Worm (Caenorhabditis elegans) whole organism, young adult: ENCODE measurements around the gene ubq-1.
A peak's percentile ranks its signal among the peaks of the same experiment; 100 is the strongest.

Source experiments
- B0035.1 ChIP-seq: sonication (generic microtip); optimal IDR thresholded peaks from 2 replicates; lab custom pipeline; 2016; ENCODE audit warnings: missing genetic modification characterization, mild to moderate bottlenecking, missing compliant biosample characterization, missing genotype, missing genetic modification reagents
- F23B12.7 ChIP-seq: sonication (generic microtip); optimal IDR thresholded peaks from 2 replicates; lab custom pipeline; 2017; ENCODE audit warnings: missing genetic modification characterization, mild to moderate bottlenecking, missing compliant biosample characterization, antibody characterized with exemption, moderate library complexity; ENCODE audit not compliant: insufficient read depth
- F39B2.1 ChIP-seq: fragments of 200-800 bp; sonication (Bioruptor generic); IDR thresholded peaks from 2 replicates; pipeline ENCODE4 v1.3.6; 2022; ENCODE audit warnings: missing genetic modification reagents, missing genetic modification characterization, missing compliant biosample characterization
- F52B5.7 ChIP-seq: sonication (generic microtip); optimal IDR thresholded peaks from 2 replicates; lab custom pipeline; 2016; ENCODE audit warnings: mild to moderate bottlenecking, missing genetic modification characterization, missing compliant biosample characterization
- F55B11.4 ChIP-seq: sonication (generic microtip); optimal IDR thresholded peaks from 2 replicates; lab custom pipeline; 2016; ENCODE audit warnings: missing compliant biosample characterization, missing genetic modification characterization, borderline replicate concordance; ENCODE audit not compliant: insufficient read depth
- K11D2.4 ChIP-seq: fragments of 200-800 bp; sonication (Bioruptor generic); IDR thresholded peaks from 2 replicates; pipeline ENCODE4 v1.3.6; 2022; ENCODE audit warnings: missing genetic modification reagents, missing genetic modification characterization, missing compliant biosample characterization
- Y53F4B.3 ChIP-seq: fragments of 200-800 bp; sonication (Bioruptor generic); IDR thresholded peaks from 2 replicates; pipeline ENCODE4 v1.3.6; 2022; ENCODE audit warnings: missing genetic modification reagents, missing genetic modification characterization, missing compliant biosample characterization
- Y53G8AR.9 ChIP-seq: fragments of 200-800 bp; sonication (Bioruptor generic); conservative IDR thresholded peaks from 2 replicates; pipeline ENCODE4 v1.3.6; 2022; ENCODE audit warnings: missing genetic modification reagents, missing genetic modification characterization, missing compliant biosample characterization
- ama-1 ChIP-seq, 3 experiments: fragments of 150-350 bp in 1 of 3; sonication (generic microtip) in 2 of 3; optimal IDR thresholded peaks; 2 replicates each; lab custom pipeline; 2014 to 2018; ENCODE audit warnings: missing biosample characterization in 2 of 3, missing genetic modification characterization in 2 of 3, missing genetic modification reagents in 2 of 3
- aptf-3 ChIP-seq: fragments of 200-800 bp; sonication (Bioruptor generic); IDR thresholded peaks from 2 replicates; pipeline ENCODE4 v1.3.6; 2022; ENCODE audit warnings: missing genetic modification characterization, missing compliant biosample characterization
- atf-7 ChIP-seq: sonication (generic microtip); optimal IDR thresholded peaks from 2 replicates; lab custom pipeline; 2017; ENCODE audit warnings: mild to moderate bottlenecking, missing genetic modification characterization, missing compliant biosample characterization
- cebp-1 ChIP-seq, 2 experiments: fragments of 200-800 bp in 1 of 2; sonication (Bioruptor generic) in 1 of 2; sonication (generic microtip) in 1 of 2; IDR thresholded peaks in 1 of 2; optimal IDR thresholded peaks in 1 of 2; 2 replicates each; pipeline versions ENCODE4 v1.3.6 to Lab custom; 2017 to 2022; ENCODE audit warnings: missing compliant biosample characterization in 2 of 2, missing genetic modification characterization in 2 of 2, mild to moderate bottlenecking in 1 of 2, missing genetic modification reagents in 1 of 2, moderate library complexity in 1 of 2
- ceh-27 ChIP-seq: fragments of 200-800 bp; sonication (Bioruptor generic); optimal IDR thresholded peaks from 2 replicates; lab custom pipeline; 2018; ENCODE audit warnings: mild to moderate bottlenecking, missing genetic modification characterization, moderate library complexity, missing compliant biosample characterization
- ceh-58 ChIP-seq: fragments of 200-800 bp; sonication (Bioruptor generic); IDR thresholded peaks from 2 replicates; pipeline ENCODE4 v1.3.6; 2022; ENCODE audit warnings: missing genetic modification characterization, missing compliant biosample characterization
- ceh-79 ChIP-seq: sonication (generic microtip); optimal IDR thresholded peaks from 2 replicates; lab custom pipeline; 2017; ENCODE audit warnings: mild to moderate bottlenecking, missing genetic modification characterization, missing compliant biosample characterization
- egl-18 ChIP-seq: fragments of 200-800 bp; sonication (Bioruptor generic); IDR thresholded peaks from 2 replicates; pipeline ENCODE4 v1.3.6; 2022; ENCODE audit warnings: missing genetic modification reagents, missing genetic modification characterization, missing compliant biosample characterization
- egl-44 ChIP-seq: fragments of 200-800 bp; sonication (Bioruptor generic); IDR thresholded peaks from 2 replicates; pipeline ENCODE4 v1.3.6; 2022; ENCODE audit warnings: missing genetic modification reagents, missing genetic modification characterization, missing compliant biosample characterization
- ekl-4 ChIP-seq: fragments of 200-800 bp; sonication (Bioruptor generic); IDR thresholded peaks from 2 replicates; pipeline ENCODE4 v1.3.6; 2022; ENCODE audit warnings: missing genetic modification reagents, missing genetic modification characterization, missing compliant biosample characterization
- ets-4 ChIP-seq: fragments of 200-800 bp; sonication (Bioruptor generic); optimal IDR thresholded peaks from 2 replicates; lab custom pipeline; 2018; ENCODE audit warnings: mild to moderate bottlenecking, missing genetic modification characterization, missing compliant biosample characterization
- fkh-3 ChIP-seq: sonication (generic microtip); optimal IDR thresholded peaks from 2 replicates; lab custom pipeline; 2016; ENCODE audit warnings: mild to moderate bottlenecking, missing genetic modification characterization, missing compliant biosample characterization
- hlh-26 ChIP-seq: fragments of 200-800 bp; sonication (Bioruptor generic); conservative IDR thresholded peaks from 2 replicates; pipeline ENCODE4 v1.3.6; 2022; ENCODE audit warnings: missing genetic modification reagents, missing genetic modification characterization, missing compliant biosample characterization
- let-607 ChIP-seq, 2 experiments: fragments of 200-800 bp in 1 of 2; sonication (Bioruptor generic) in 1 of 2; sonication (generic microtip) in 1 of 2; optimal IDR thresholded peaks; 2 replicates each; lab custom pipeline; 2016 to 2018; ENCODE audit warnings: mild to moderate bottlenecking in 2 of 2, missing compliant biosample characterization in 2 of 2, missing genetic modification characterization in 2 of 2, moderate library complexity in 2 of 2, missing genotype in 1 of 2
- lin-26 ChIP-seq: fragments of 200-800 bp; sonication (Bioruptor generic); IDR thresholded peaks from 2 replicates; pipeline ENCODE4 v1.3.6; 2022; ENCODE audit warnings: missing genetic modification reagents, missing genetic modification characterization, missing compliant biosample characterization
- lin-35 ChIP-seq, 3 experiments: fragments of 150-350 bp in 2 of 3; sonication (generic microtip) in 1 of 3; optimal IDR thresholded peaks; 2 replicates each; lab custom pipeline; 2014 to 2018; ENCODE audit warnings: missing biosample characterization in 3 of 3, missing genetic modification characterization in 3 of 3, missing genetic modification reagents in 3 of 3
- lir-1 ChIP-seq: fragments of 200-800 bp; sonication (Bioruptor generic); conservative IDR thresholded peaks from 2 replicates; pipeline ENCODE4 v1.3.6; 2022; ENCODE audit warnings: missing genetic modification reagents, missing genetic modification characterization, missing compliant biosample characterization
- lsl-1 ChIP-seq: fragments of 200-800 bp; sonication (Bioruptor generic); optimal IDR thresholded peaks from 2 replicates; lab custom pipeline; 2018; ENCODE audit warnings: mild to moderate bottlenecking, missing genetic modification characterization, moderate library complexity, missing compliant biosample characterization
- madf-3 ChIP-seq: fragments of 200-800 bp; sonication (Bioruptor generic); IDR thresholded peaks from 2 replicates; pipeline ENCODE4 v1.3.6; 2022; ENCODE audit warnings: missing genetic modification reagents, missing genetic modification characterization, missing compliant biosample characterization
- mcd-1 ChIP-seq: fragments of 200-800 bp; sonication (Bioruptor generic); IDR thresholded peaks from 2 replicates; pipeline ENCODE4 v1.3.6; 2022; ENCODE audit warnings: missing genetic modification reagents, missing genetic modification characterization, missing compliant biosample characterization
- nfyb-1 ChIP-seq: fragments of 200-800 bp; sonication (Bioruptor generic); IDR thresholded peaks from 2 replicates; pipeline ENCODE4 v1.3.6; 2022; ENCODE audit warnings: missing genetic modification reagents, missing genetic modification characterization, missing compliant biosample characterization
- nhr-179 ChIP-seq: sonication (generic microtip); optimal IDR thresholded peaks from 2 replicates; lab custom pipeline; 2016; ENCODE audit warnings: mild to moderate bottlenecking, missing genetic modification characterization, missing compliant biosample characterization
- nhr-80 ChIP-seq: sonication (generic microtip); optimal IDR thresholded peaks from 2 replicates; lab custom pipeline; 2016; ENCODE audit warnings: missing genetic modification characterization, missing compliant biosample characterization
- rpc-1 ChIP-seq, 2 experiments: fragments of 150-350 bp in 1 of 2; sonication (generic microtip) in 1 of 2; optimal IDR thresholded peaks; 2 replicates each; lab custom pipeline; 2014 to 2018; ENCODE audit warnings: missing biosample characterization in 1 of 2, missing genetic modification characterization in 1 of 2, missing genetic modification reagents in 1 of 2, missing genotype in 1 of 2
- sea-2 ChIP-seq: fragments of 200-800 bp; sonication (Bioruptor generic); IDR thresholded peaks from 2 replicates; pipeline ENCODE4 v1.3.6; 2022; ENCODE audit warnings: missing genetic modification characterization, missing compliant biosample characterization
- snpc-1.1 ChIP-seq: sonication (generic microtip); optimal IDR thresholded peaks from 2 replicates; lab custom pipeline; 2017; ENCODE audit warnings: missing genetic modification characterization, mild to moderate bottlenecking, missing compliant biosample characterization, antibody characterized with exemption, moderate library complexity, missing genotype, missing genetic modification reagents; ENCODE audit not compliant: insufficient read depth
- sptf-2 ChIP-seq: fragments of 200-800 bp; sonication (Bioruptor generic); optimal IDR thresholded peaks from 2 replicates; lab custom pipeline; 2018; ENCODE audit warnings: mild to moderate bottlenecking, missing genetic modification characterization, missing compliant biosample characterization
- unc-62 ChIP-seq: fragments of 150-350 bp; optimal IDR thresholded peaks from 2 replicates; lab custom pipeline; 2014; ENCODE audit warnings: missing biosample characterization, missing genetic modification reagents, missing genetic modification characterization
- ztf-6 ChIP-seq: fragments of 200-800 bp; sonication (Bioruptor generic); IDR thresholded peaks from 2 replicates; pipeline ENCODE4 v1.3.6; 2022; ENCODE audit warnings: missing genetic modification reagents, missing genetic modification characterization, missing compliant biosample characterization

Gene ubq-1

ce11 chrIII:5943368-5944180 lies 3.5 kb downstream of the ubq-1 start (continued):
- TF ChIP-seq ceh-58 (GFP tag; lab: Robert Waterston, UW) (peak; percentile 81; the same call in 1 of the 2 replicates), snpc-1.1 (peak; percentile 73), F55B11.4 (tag; lab: Kevin White, UChicago) (no peak), ets-4 (GFP tag; lab: Kevin White, UChicago) (peak; percentile 5), atf-7 (tag; lab: Kevin White, UChicago) (peak; percentile 81), fkh-3 (tag; lab: Kevin White, UChicago) (peak; percentile 3), B0035.1 (tag; lab: Kevin White, UChicago) (peak; percentile 85)

- TF ChIP-seq lsl-1 (no peak), mcd-1 (GFP tag; lab: Robert Waterston, UW) (no peak), lin-35 (GFP tag; optimal IDR thresholded peaks at IDR 0.05; lab: Kevin White, UChicago) (peak in 1 of 3 experiments; percentile 32), aptf-3 (no peak), nfyb-1 (GFP tag; lab: Robert Waterston, UW) (no peak), sptf-2 (no peak), cebp-1 (GFP tag; IDR thresholded peaks at IDR 0.05; lab: Robert Waterston, UW) (no peak), cebp-1 (tag; optimal IDR thresholded peaks at IDR 0.05; lab: Kevin White, UChicago) (peak; percentile 22), nhr-80 (tag; lab: Kevin White, UChicago) (no peak), ceh-58 (GFP tag; lab: Robert Waterston, UW) (no peak), egl-18 (GFP tag; lab: Robert Waterston, UW) (no peak), rpc-1 (optimal IDR thresholded peaks at IDR 0.05; lab: Kevin White, UChicago) (no peak), rpc-1 (tag; optimal IDR thresholded peaks at IDR 0.05; lab: Kevin White, UChicago) (no peak), F39B2.1 (no peak), hlh-26 (GFP tag; lab: Robert Waterston, UW) (no peak), ama-1 (optimal IDR thresholded peaks at IDR 0.05; lab: Kevin White, UChicago) (peak; percentile 53), ama-1 (GFP tag; optimal IDR thresholded peaks at IDR 0.05; lab: Kevin White, UChicago) (no peak), ztf-6 (no peak), lin-26 (0 out of 2 replicates have a peak, but pooled peaks have one; percentile 32), atf-7 (tag; lab: Kevin White, UChicago) (no peak), unc-62 (GFP tag; lab: Kevin White, UChicago) (no peak), F52B5.7 (tag; lab: Kevin White, UChicago) (no peak), egl-44 (GFP tag; lab: Robert Waterston, UW) (0 out of 2 replicates have a peak, but pooled peaks have one; percentile 27), madf-3 (0 out of 2 replicates have a peak, but pooled peaks have one; percentile 12), ekl-4 (GFP tag; lab: Robert Waterston, UW) (0 out of 2 replicates have a peak, but pooled peaks have one; percentile 45), nhr-179 (tag; lab: Kevin White, UChicago) (no peak)
Measured at ce11 chrIII:5945865-5946264, 5.8 kb downstream of the ubq-1 start, which contains the start of gene F25B5.5. Gene F25B5.5 (minus strand): TSS chrIII:5946124.

- TF ChIP-seq ceh-27 (GFP tag; lab: Kevin White, UChicago) (no peak), let-607 (tag; optimal IDR thresholded peaks at IDR 0.05; lab: Kevin White, UChicago) (no peak), sea-2 (GFP tag; lab: Robert Waterston, UW) (no peak), lir-1 (no peak), cebp-1 (GFP tag; IDR thresholded peaks at IDR 0.05; lab: Robert Waterston, UW) (no peak), cebp-1 (tag; optimal IDR thresholded peaks at IDR 0.05; lab: Kevin White, UChicago) (peak; percentile 18), F23B12.7 (tag; lab: Kevin White, UChicago) (peak; percentile 34), K11D2.4 (no peak), rpc-1 (optimal IDR thresholded peaks at IDR 0.05; lab: Kevin White, UChicago) (no peak), rpc-1 (tag; optimal IDR thresholded peaks at IDR 0.05; lab: Kevin White, UChicago) (no peak), Y53G8AR.9 (GFP tag; lab: Robert Waterston, UW) (0 out of 2 replicates have a peak, but pooled peaks have one; percentile 23), ceh-79 (tag; lab: Kevin White, UChicago) (no peak), mcd-1 (GFP tag; lab: Robert Waterston, UW) (0 out of 2 replicates have a peak, but pooled peaks have one; percentile 14), nhr-179 (tag; lab: Kevin White, UChicago) (no peak), Y53F4B.3 (no peak)
Measured at ce11 chrIII:5948162-5948933, 8.3 kb downstream of the ubq-1 start, which contains the start of the genes F25B5.6 and F25B5.3. Gene F25B5.6 (minus strand): TSS chrIII:5948733. Gene F25B5.3 (plus strand): TSS chrIII:5948883.
